Fruit fly (Drosophila melanogaster) Kc167 (cell line): ENCODE results near the gene CG6144.

Experiments used
- Myc ChIP-seq: fragments of >200 bp; optimal IDR thresholded peaks from 2 replicates; lab custom pipeline; 2017; ENCODE audit warnings: missing external identifiers
- Sin3A ChIP-seq: fragments of >200 bp; optimal IDR thresholded peaks from 2 replicates; lab custom pipeline; 2018; ENCODE audit warnings: missing external identifiers
- h ChIP-seq: fragments of >200 bp; optimal IDR thresholded peaks from 3 replicates; lab custom pipeline; 2018; ENCODE audit warnings: missing external identifiers
- insv ChIP-seq: fragments of >200 bp; optimal IDR thresholded peaks from 3 replicates; lab custom pipeline; 2018; ENCODE audit warnings: missing external identifiers
- psq ChIP-seq: fragments of >200 bp; optimal IDR thresholded peaks from 2 replicates; lab custom pipeline; 2017; ENCODE audit warnings: missing external identifiers
- ttk ChIP-seq: sonication (Bioruptor generic); optimal IDR thresholded peaks from 2 replicates; lab custom pipeline; 2017; ENCODE audit warnings: missing external identifiers

CG6144 gene

DNA sequence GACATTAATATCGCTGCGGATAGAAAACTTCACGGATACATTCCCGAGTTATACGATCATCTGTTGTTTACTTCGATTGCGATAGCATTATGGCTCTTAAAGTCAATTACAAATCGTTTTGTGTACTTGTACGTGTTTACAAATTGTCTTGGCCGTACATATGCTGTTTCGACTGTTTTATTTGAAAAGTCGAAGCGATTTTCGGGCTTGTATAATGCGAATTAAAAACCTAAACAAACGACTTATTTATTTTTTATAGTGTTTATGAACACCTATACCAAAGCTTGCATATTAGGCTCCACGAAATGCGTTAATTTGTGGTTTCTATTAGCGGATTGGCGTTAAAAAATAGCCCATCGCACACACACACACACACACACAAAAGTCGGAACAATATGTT, 16.2 kb upstream of the CG6144 start:
- no peak for TF ChIP-seq insv
- no peak for TF ChIP-seq h (lab: Kevin White, UChicago)
- no peak for TF ChIP-seq psq (lab: Kevin White, UChicago)

dm6 chr2L:10474268-10474678, 14.2 kb upstream of the CG6144 start, which contains the start of gene RluA-1:
Gene RluA-1, minus strand, starts transcription at chr2L:10474349.
- no peak for TF ChIP-seq h (lab: Kevin White, UChicago)
- no peak for TF ChIP-seq Myc (lab: Kevin White, UChicago)
- no peak for TF ChIP-seq insv
- TF ChIP-seq Sin3A (lab: Kevin White, UChicago) = no peak
- TF ChIP-seq ttk (lab: Kevin White, UChicago) = no peak
- TF ChIP-seq psq (lab: Kevin White, UChicago) = no peak

DNA sequence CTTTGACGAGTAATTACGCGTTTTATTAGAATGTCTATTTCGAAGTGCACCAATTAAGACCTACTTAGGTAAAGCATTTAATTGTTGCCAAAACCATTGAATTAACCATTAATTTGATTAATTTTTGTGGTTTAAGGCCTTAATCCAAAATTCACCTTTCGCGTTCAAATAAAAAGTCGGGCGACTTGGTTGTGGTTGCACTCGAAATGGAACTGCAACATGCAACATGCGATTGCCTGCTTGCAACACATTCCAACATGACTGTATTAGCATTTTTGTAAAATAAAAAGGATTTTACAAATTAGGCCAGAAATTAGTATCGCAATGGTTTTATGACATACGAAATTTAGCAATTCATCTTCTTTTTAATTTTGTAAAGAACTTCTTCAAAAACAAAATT, 13.7 kb upstream of the CG6144 start:
- TF ChIP-seq insv = no peak
- no peak for TF ChIP-seq h (lab: Kevin White, UChicago)
- TF ChIP-seq psq (lab: Kevin White, UChicago) = no peak
- no peak for TF ChIP-seq ttk (lab: Kevin White, UChicago)
- TF ChIP-seq Myc (lab: Kevin White, UChicago) = no peak
- TF ChIP-seq Sin3A (lab: Kevin White, UChicago) = no peak

dm6 chr2L:10476879-10477278, 11.6 kb upstream of the CG6144 start, which contains the start of gene RluA-2:
Gene RluA-2, plus strand, starts transcription at chr2L:10477073.
- no peak for TF ChIP-seq ttk (lab: Kevin White, UChicago)
- no peak for TF ChIP-seq insv
- TF ChIP-seq Sin3A (lab: Kevin White, UChicago) = no peak
- TF ChIP-seq psq (lab: Kevin White, UChicago) = no peak
- no peak for TF ChIP-seq Myc (lab: Kevin White, UChicago)
- no peak for TF ChIP-seq h (lab: Kevin White, UChicago)

dm6 chr2L:10479859-10480258, 8.6 kb upstream of the CG6144 start:
- TF ChIP-seq h (lab: Kevin White, UChicago) (no peak), insv (no peak), psq (lab: Kevin White, UChicago) (no peak), Myc (lab: Kevin White, UChicago) (no peak), ttk (lab: Kevin White, UChicago) (no peak), Sin3A (lab: Kevin White, UChicago) (no peak)

DNA sequence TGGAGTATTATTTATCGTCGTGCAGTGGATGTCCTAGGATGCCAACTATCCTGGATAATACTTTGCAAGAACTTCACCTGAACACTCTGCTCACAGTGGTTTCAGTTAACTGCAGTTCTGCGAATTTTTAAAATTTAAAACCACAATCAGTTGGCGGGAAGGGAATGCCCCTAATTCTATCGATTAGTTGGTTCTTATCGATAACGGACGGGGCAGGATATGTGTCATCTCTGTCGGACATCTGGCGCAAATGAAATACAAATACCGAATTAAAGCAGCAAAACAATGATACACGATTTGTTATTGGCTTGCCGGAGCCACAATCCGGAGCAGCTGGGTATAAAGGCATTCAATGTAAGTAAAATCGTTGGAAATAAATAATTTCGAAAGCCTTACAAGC, 5.4 kb upstream of the CG6144 start, which contains the start of gene Grip75:
Gene Grip75 (plus strand): TSS at position 223 of the 400 bp plus-strand sequence.
- TF ChIP-seq Myc (lab: Kevin White, UChicago) = no peak
- TF ChIP-seq ttk (lab: Kevin White, UChicago) = no peak
- no peak for TF ChIP-seq insv
- no peak for TF ChIP-seq Sin3A (lab: Kevin White, UChicago)
- no peak for TF ChIP-seq h (lab: Kevin White, UChicago)
- no peak for TF ChIP-seq psq (lab: Kevin White, UChicago)

- no peak for TF ChIP-seq ttk (lab: Kevin White, UChicago)
- TF ChIP-seq Sin3A (lab: Kevin White, UChicago) = no peak
- TF ChIP-seq insv = no peak
- TF ChIP-seq psq (lab: Kevin White, UChicago) = no peak
- no peak for TF ChIP-seq Myc (lab: Kevin White, UChicago)
- no peak for TF ChIP-seq h (lab: Kevin White, UChicago)
Measured at dm6 chr2L:10491354-10491753, 2.9 kb downstream of the CG6144 start, which contains the start of gene CG13144. Gene CG13144, minus strand, starts transcription at chr2L:10491454.

DNA sequence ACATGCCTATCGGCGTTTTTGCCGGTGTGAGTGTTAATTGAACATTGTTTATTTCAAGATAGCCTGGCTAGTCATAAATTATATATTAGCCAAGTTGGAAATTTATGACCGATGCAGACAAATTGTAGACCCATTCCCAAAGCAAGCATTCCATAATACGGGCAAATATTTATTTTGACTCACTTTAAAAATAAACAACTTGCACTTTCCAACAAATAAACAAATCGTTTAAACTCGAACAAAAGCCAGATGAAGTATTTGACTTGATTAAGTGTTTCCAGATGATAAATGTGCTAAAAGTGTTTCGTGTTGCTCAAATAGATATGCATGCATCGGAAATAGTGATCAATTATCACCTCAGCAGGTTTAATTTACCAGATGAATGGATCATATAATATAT, 7.0 kb downstream of the CG6144 start:
- TF ChIP-seq Sin3A (lab: Kevin White, UChicago) = no peak
- TF ChIP-seq Myc (lab: Kevin White, UChicago) = no peak
- TF ChIP-seq psq (lab: Kevin White, UChicago) = no peak
- TF ChIP-seq ttk (lab: Kevin White, UChicago) = no peak
- no peak for TF ChIP-seq insv
- no peak for TF ChIP-seq h (lab: Kevin White, UChicago)

DNA sequence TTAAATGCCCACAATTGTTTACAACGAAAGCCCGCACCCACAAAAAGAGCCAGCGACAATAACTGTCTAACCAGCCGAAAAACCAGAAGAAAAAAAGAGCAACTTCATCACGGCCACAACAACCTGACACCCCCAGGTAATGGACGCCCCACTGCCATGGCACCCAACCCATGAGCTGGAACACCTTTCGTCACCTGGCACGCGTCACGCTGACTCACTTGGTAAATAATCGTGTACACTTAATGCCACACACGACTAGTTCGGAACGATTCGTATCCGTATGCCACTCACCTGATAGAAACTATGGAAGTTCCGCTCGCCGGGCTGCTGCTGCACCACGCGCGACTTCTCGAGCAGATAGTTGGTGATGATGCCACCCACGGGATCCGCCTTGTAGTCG, 7.8 kb downstream of the CG6144 start:
- TF ChIP-seq ttk (lab: Kevin White, UChicago) = no peak
- no peak for TF ChIP-seq psq (lab: Kevin White, UChicago)
- no peak for TF ChIP-seq insv
- TF ChIP-seq Sin3A (lab: Kevin White, UChicago) = no peak
- TF ChIP-seq Myc (lab: Kevin White, UChicago) = no peak
- TF ChIP-seq h (lab: Kevin White, UChicago) = no peak

DNA sequence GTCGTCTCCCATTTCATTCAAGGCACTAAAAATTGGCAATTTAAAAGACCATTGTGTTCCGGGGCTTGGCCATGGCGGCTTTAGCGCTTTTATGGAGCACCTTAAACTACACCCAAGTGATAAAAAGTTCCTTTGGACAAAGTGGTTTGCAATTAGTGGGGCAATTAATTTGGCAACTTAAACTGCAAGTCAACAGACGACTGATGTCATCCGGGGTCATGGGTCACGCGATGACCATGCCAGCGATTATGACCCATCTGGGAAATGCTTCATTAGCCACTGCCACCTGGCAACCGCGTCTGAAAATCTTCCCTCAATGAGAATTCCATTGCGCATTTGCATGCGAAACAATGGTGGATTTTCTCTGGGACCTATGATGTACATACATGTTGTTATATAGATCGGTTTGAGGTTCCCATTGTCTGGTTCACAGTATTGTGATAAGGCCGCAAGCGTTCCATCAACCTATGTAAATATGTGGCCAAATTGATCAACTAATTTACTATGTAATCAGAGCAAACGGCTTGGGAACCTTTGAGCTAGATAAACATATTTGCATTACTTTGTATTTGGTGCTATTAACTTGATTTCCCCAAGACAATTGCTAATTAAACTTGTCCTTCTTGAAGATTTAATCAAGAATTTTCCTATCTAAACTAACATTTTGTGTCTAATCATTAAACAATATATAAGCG, 8.8 kb downstream of the CG6144 start:
- no peak for TF ChIP-seq psq (lab: Kevin White, UChicago)
- TF ChIP-seq h (lab: Kevin White, UChicago) = no peak
- TF ChIP-seq ttk (lab: Kevin White, UChicago) = no peak
- no peak for TF ChIP-seq Sin3A (lab: Kevin White, UChicago)
- TF ChIP-seq Myc (lab: Kevin White, UChicago) = no peak
- no peak for TF ChIP-seq insv

dm6 chr2L:10499608-10500007, 11.1 kb downstream of the CG6144 start:
- TF ChIP-seq h (lab: Kevin White, UChicago) = no peak
- TF ChIP-seq Sin3A (lab: Kevin White, UChicago) = no peak
- TF ChIP-seq ttk (lab: Kevin White, UChicago) = no peak
- TF ChIP-seq insv = no peak
- TF ChIP-seq psq (lab: Kevin White, UChicago) = no peak
- no peak for TF ChIP-seq Myc (lab: Kevin White, UChicago)
